Fruit fly (Drosophila melanogaster): Measurements from ENCODE around the gene Desat1.

The Desat1 gene

DNA sequence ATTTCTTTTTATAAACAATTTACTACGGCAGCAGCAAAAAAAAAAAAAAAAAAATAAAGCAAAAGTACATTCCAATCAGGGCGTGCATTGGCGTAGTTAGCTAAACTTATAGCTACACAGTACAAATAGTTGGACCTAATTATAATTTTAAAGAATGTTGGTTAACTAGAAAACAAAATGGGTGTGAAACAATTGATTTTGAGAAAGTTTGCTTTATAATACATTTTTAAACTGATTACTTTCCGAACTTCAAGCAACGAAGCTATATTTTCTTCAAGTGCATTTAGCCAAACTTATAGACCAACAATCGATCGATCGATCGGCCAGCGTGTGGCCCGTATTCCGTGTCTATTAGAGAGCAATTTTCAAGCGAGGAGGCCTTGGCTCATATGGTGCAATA is 12.0 kb downstream of the Desat1 start (continued):
- no peak for TF ChIP-seq achi (GFP tag; optimal IDR thresholded peaks at IDR 0.05)
- TF ChIP-seq spab (GFP tag; optimal IDR thresholded peaks at IDR 0.05), result peak; percentile 17
- TF ChIP-seq Lpt (GFP tag; optimal IDR thresholded peaks at IDR 0.05), result no peak
- no peak for TF ChIP-seq Hr38 (GFP tag; optimal IDR thresholded peaks at IDR 0.05)
- TF ChIP-seq topi (GFP tag; optimal IDR thresholded peaks at IDR 0.05), result no peak
- no peak for TF ChIP-seq CG6854 (GFP tag; optimal IDR thresholded peaks at IDR 0.05)
- TF ChIP-seq svp (GFP tag), result peak; percentile 51
- TF ChIP-seq Sox14 (GFP tag; optimal IDR thresholded peaks at IDR 0.05), result no peak
- TF ChIP-seq CG10669 (GFP tag; optimal IDR thresholded peaks at IDR 0.05), result no peak
- no peak for TF ChIP-seq salr (GFP tag; optimal IDR thresholded peaks at IDR 0.05)
- TF ChIP-seq CG8119 (GFP tag; IDR thresholded peaks at IDR 0.05), result peak; percentile 53; the same call in 2 of the 3 replicates
- TF ChIP-seq CG7368 (GFP tag; optimal IDR thresholded peaks at IDR 0.05), result no peak
- no peak for TF ChIP-seq ss (GFP tag; optimal IDR thresholded peaks at IDR 0.05)
- peak; percentile 3 for TF ChIP-seq esn (GFP tag; optimal IDR thresholded peaks at IDR 0.05)
- no peak for TF ChIP-seq Smox (GFP tag; optimal IDR thresholded peaks at IDR 0.05)
- peak; percentile 53 for TF ChIP-seq OdsH (GFP tag; optimal IDR thresholded peaks at IDR 0.05)
- TF ChIP-seq Sox102F (GFP tag; optimal IDR thresholded peaks at IDR 0.05), result no peak
- peak; percentile 76 for TF ChIP-seq Eip78C (GFP tag)
- no peak for TF ChIP-seq vri (GFP tag; optimal IDR thresholded peaks at IDR 0.05)
- TF ChIP-seq net (GFP tag; optimal IDR thresholded peaks at IDR 0.05), result peak; percentile 30
- TF ChIP-seq CG16779 (tag; optimal IDR thresholded peaks at IDR 0.05), result no peak
- TF ChIP-seq CG11294 (GFP tag; IDR thresholded peaks at IDR 0.05), result peak; percentile 50; the same call in 1 of the 2 replicates
- TF ChIP-seq CG32006 (GFP tag; optimal IDR thresholded peaks at IDR 0.05), result peak; percentile 58
- no peak for TF ChIP-seq acj6 (GFP tag; optimal IDR thresholded peaks at IDR 0.05)
- TF ChIP-seq CG11902 (GFP tag; optimal IDR thresholded peaks at IDR 0.05), result peak; percentile 24
- peak; percentile 70 for TF ChIP-seq CG6163 (GFP tag; IDR thresholded peaks at IDR 0.05)
- no peak for TF ChIP-seq CG10631 (GFP tag; optimal IDR thresholded peaks at IDR 0.05)
- TF ChIP-seq CG6792 (GFP tag; optimal IDR thresholded peaks at IDR 0.05), result no peak
- TF ChIP-seq Eip93F (GFP tag; optimal IDR thresholded peaks at IDR 0.05), result no peak
- peak; percentile 14 for TF ChIP-seq CG8319 (GFP tag; optimal IDR thresholded peaks at IDR 0.05)

DNA sequence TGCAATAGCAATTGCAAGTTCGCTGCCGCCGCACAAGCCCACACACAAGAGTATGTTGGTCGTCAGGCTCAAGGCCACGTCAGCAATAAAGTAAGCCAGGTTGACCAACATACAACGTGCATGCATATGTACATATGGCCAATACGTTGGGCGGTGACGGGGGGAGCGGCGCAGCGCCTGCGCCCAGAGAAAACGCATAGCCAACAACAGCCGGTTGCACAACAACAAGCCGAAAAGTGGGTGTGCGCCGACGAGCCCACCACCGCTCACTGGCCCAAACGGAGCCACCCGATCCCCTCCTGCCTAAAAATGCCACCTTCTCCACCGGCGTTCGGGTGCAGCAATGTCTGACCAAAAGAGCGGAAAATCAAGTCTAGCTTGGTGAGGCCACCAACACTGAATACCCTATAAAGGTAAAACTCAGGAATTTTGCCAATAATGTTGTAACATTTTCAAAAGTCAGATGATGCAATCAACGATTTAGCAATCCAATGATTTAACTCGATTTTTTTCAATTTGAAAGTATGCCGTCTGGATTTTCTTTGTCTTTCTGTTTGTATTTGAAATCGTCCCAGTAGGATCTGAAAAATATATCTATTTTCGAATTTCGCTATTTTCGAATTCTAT is 12.6 kb downstream of the Desat1 start, which contains the start of gene CG5509:
TSS of gene CG5509 (plus strand) at position 577 of the 627 bp plus-strand sequence.
- TF ChIP-seq CG7368 (GFP tag; optimal IDR thresholded peaks at IDR 0.05) (no peak), spab (GFP tag; optimal IDR thresholded peaks at IDR 0.05) (no peak), eg (GFP tag; IDR thresholded peaks at IDR 0.05) (peak; percentile 52; the same call in 2 of the 3 replicates), fd59A (GFP tag; optimal IDR thresholded peaks at IDR 0.05) (no peak), CG4318 (GFP tag; optimal IDR thresholded peaks at IDR 0.05) (no peak), CG3032 (tag; optimal IDR thresholded peaks at IDR 0.05) (no peak), dsx (GFP tag; optimal IDR thresholded peaks at IDR 0.05; ENCODE audit: poor library complexity, severe bottlenecking) (peak; percentile 28), Met (GFP tag; optimal IDR thresholded peaks at IDR 0.05) (no peak), lz (GFP tag; optimal IDR thresholded peaks at IDR 0.05) (no peak), net (GFP tag; optimal IDR thresholded peaks at IDR 0.05) (no peak), CG34406 (GFP tag; optimal IDR thresholded peaks at IDR 0.05) (no peak), Gug (GFP tag; IDR thresholded peaks at IDR 0.05) (no peak), CG3919 (GFP tag; optimal IDR thresholded peaks at IDR 0.05) (no peak), CG16779 (tag; optimal IDR thresholded peaks at IDR 0.05) (no peak), CG9139 (GFP tag; optimal IDR thresholded peaks at IDR 0.05) (no peak), CG6276 (GFP tag; optimal IDR thresholded peaks at IDR 0.05) (no peak), Hr4 (GFP tag; optimal IDR thresholded peaks at IDR 0.05) (no peak), CG11294 (GFP tag; IDR thresholded peaks at IDR 0.05) (no peak), OdsH (GFP tag; optimal IDR thresholded peaks at IDR 0.05) (no peak), fkh (GFP tag; optimal IDR thresholded peaks at IDR 0.05) (no peak), Eip78C (GFP tag) (peak; percentile 22), Sox15 (GFP tag; optimal IDR thresholded peaks at IDR 0.05) (no peak), CG32006 (GFP tag; optimal IDR thresholded peaks at IDR 0.05) (no peak), CG8319 (GFP tag; optimal IDR thresholded peaks at IDR 0.05) (no peak), CG11762 (GFP tag; optimal IDR thresholded peaks at IDR 0.05; ENCODE audit: insufficient read depth) (no peak), Sox102F (GFP tag; optimal IDR thresholded peaks at IDR 0.05) (no peak), ss (GFP tag; optimal IDR thresholded peaks at IDR 0.05) (no peak), CG15336 (GFP tag; IDR thresholded peaks at IDR 0.05) (peak; percentile 29; the same call in 1 of the 2 replicates), esn (GFP tag; optimal IDR thresholded peaks at IDR 0.05) (no peak)

All from whole organism, prepupa.